Worm (Caenorhabditis elegans): ENCODE results near the gene gst-35.

gst-35 gene

ce11 chrII:15206234-15206633 is 21.0 kb upstream of the gst-35 start:
- TF ChIP-seq tra-4 (tag; optimal IDR thresholded peaks at IDR 0.05) (no peak), ets-7 (tag; optimal IDR thresholded peaks at IDR 0.05) (no peak), ceh-36 (tag; optimal IDR thresholded peaks at IDR 0.05) (no peak), ama-1 (optimal IDR thresholded peaks at IDR 0.05) (no peak), tbx-11 (GFP tag; IDR thresholded peaks at IDR 0.05) (no peak)

- TF ChIP-seq aly-1 (tag; optimal IDR thresholded peaks at IDR 0.05): no peak
- TF ChIP-seq hmbx-1 (tag; optimal IDR thresholded peaks at IDR 0.05): no peak
- TF ChIP-seq scrt-1 (GFP tag; IDR thresholded peaks at IDR 0.05): no peak
- TF ChIP-seq tbx-11 (GFP tag; IDR thresholded peaks at IDR 0.05): no peak
- no peak for TF ChIP-seq F13C5.2 (tag; optimal IDR thresholded peaks at IDR 0.05)
- no peak for TF ChIP-seq sea-1 (GFP tag; conservative IDR thresholded peaks at IDR 0.05)
- no peak for TF ChIP-seq tbx-37 (GFP tag; conservative IDR thresholded peaks at IDR 0.05)
- TF ChIP-seq flt-1 (GFP tag; IDR thresholded peaks at IDR 0.05): no peak
- no peak for TF ChIP-seq pes-1 (GFP tag; IDR thresholded peaks at IDR 0.05)
- no peak for TF ChIP-seq hmg-4 (GFP tag; optimal IDR thresholded peaks at IDR 0.05)
Measured at ce11 chrII:15205346-15205745, 20.2 kb upstream of the gst-35 start.

ce11 chrII:15204069-15204850 is 19.1 kb upstream of the gst-35 start:
- TF ChIP-seq F13C5.2 (tag; optimal IDR thresholded peaks at IDR 0.05): no peak
- no peak for TF ChIP-seq flt-1 (GFP tag; IDR thresholded peaks at IDR 0.05)
- no peak for TF ChIP-seq tbx-11 (GFP tag; IDR thresholded peaks at IDR 0.05)
- TF ChIP-seq ceh-13 (GFP tag; optimal IDR thresholded peaks at IDR 0.05): no peak
- TF ChIP-seq hmg-4 (GFP tag; optimal IDR thresholded peaks at IDR 0.05): no peak
- no peak for TF ChIP-seq aly-1 (tag; optimal IDR thresholded peaks at IDR 0.05)
- TF ChIP-seq ceh-36 (tag; optimal IDR thresholded peaks at IDR 0.05): peak; percentile 61

- TF ChIP-seq ceh-13 (GFP tag; optimal IDR thresholded peaks at IDR 0.05) (no peak), flt-1 (GFP tag; IDR thresholded peaks at IDR 0.05) (no peak), ceh-36 (tag; optimal IDR thresholded peaks at IDR 0.05) (no peak), ama-1 (optimal IDR thresholded peaks at IDR 0.05) (no peak), sea-1 (GFP tag; conservative IDR thresholded peaks at IDR 0.05) (no peak), aly-1 (tag; optimal IDR thresholded peaks at IDR 0.05) (no peak), pes-1 (GFP tag; IDR thresholded peaks at IDR 0.05) (no peak), tbx-37 (GFP tag; conservative IDR thresholded peaks at IDR 0.05) (no peak), B0310.2 (tag; optimal IDR thresholded peaks at IDR 0.05) (no peak), tbx-11 (GFP tag; IDR thresholded peaks at IDR 0.05) (no peak), F13C5.2 (tag; optimal IDR thresholded peaks at IDR 0.05) (no peak), scrt-1 (GFP tag; IDR thresholded peaks at IDR 0.05) (no peak), tra-4 (tag; optimal IDR thresholded peaks at IDR 0.05) (no peak), hnd-1 (tag; optimal IDR thresholded peaks at IDR 0.05) (no peak), hmbx-1 (tag; optimal IDR thresholded peaks at IDR 0.05) (no peak), hmg-4 (GFP tag; optimal IDR thresholded peaks at IDR 0.05) (no peak), ets-7 (tag; optimal IDR thresholded peaks at IDR 0.05) (no peak)
Measured at ce11 chrII:15203398-15204068, 18.3 kb upstream of the gst-35 start.

ce11 chrII:15197500-15197899 is 12.3 kb upstream of the gst-35 start:
- TF ChIP-seq scrt-1 (GFP tag; IDR thresholded peaks at IDR 0.05) (no peak), tbx-37 (GFP tag; conservative IDR thresholded peaks at IDR 0.05) (no peak), flt-1 (GFP tag; IDR thresholded peaks at IDR 0.05) (no peak), ets-7 (tag; optimal IDR thresholded peaks at IDR 0.05) (no peak), hnd-1 (tag; optimal IDR thresholded peaks at IDR 0.05) (no peak), sea-1 (GFP tag; conservative IDR thresholded peaks at IDR 0.05) (no peak), ama-1 (optimal IDR thresholded peaks at IDR 0.05) (no peak), tra-4 (tag; optimal IDR thresholded peaks at IDR 0.05) (no peak), B0310.2 (tag; optimal IDR thresholded peaks at IDR 0.05) (no peak), F13C5.2 (tag; optimal IDR thresholded peaks at IDR 0.05) (no peak), hmg-4 (GFP tag; optimal IDR thresholded peaks at IDR 0.05) (no peak), tbx-11 (GFP tag; IDR thresholded peaks at IDR 0.05) (no peak)

ce11 chrII:15196433-15196832 is 11.2 kb upstream of the gst-35 start, which contains the start of gene spsb-1:
spsb-1 (plus strand) TSS chrII:15196733.
- TF ChIP-seq ets-7 (tag; optimal IDR thresholded peaks at IDR 0.05): no peak
- no peak for TF ChIP-seq aly-1 (tag; optimal IDR thresholded peaks at IDR 0.05)
- no peak for TF ChIP-seq tbx-37 (GFP tag; conservative IDR thresholded peaks at IDR 0.05)
- no peak for TF ChIP-seq F13C5.2 (tag; optimal IDR thresholded peaks at IDR 0.05)
- no peak for TF ChIP-seq B0310.2 (tag; optimal IDR thresholded peaks at IDR 0.05)
- TF ChIP-seq hnd-1 (tag; optimal IDR thresholded peaks at IDR 0.05): no peak
- TF ChIP-seq flt-1 (GFP tag; IDR thresholded peaks at IDR 0.05): no peak
- no peak for TF ChIP-seq ama-1 (optimal IDR thresholded peaks at IDR 0.05)
- TF ChIP-seq scrt-1 (GFP tag; IDR thresholded peaks at IDR 0.05): no peak
- no peak for TF ChIP-seq tbx-11 (GFP tag; IDR thresholded peaks at IDR 0.05)
- TF ChIP-seq hmbx-1 (tag; optimal IDR thresholded peaks at IDR 0.05): no peak
- no peak for TF ChIP-seq tra-4 (tag; optimal IDR thresholded peaks at IDR 0.05)
- no peak for TF ChIP-seq sea-1 (GFP tag; conservative IDR thresholded peaks at IDR 0.05)
- no peak for TF ChIP-seq ceh-13 (GFP tag; optimal IDR thresholded peaks at IDR 0.05)
- no peak for TF ChIP-seq hmg-4 (GFP tag; optimal IDR thresholded peaks at IDR 0.05)
- no peak for TF ChIP-seq pes-1 (GFP tag; IDR thresholded peaks at IDR 0.05)
- no peak for TF ChIP-seq ceh-36 (tag; optimal IDR thresholded peaks at IDR 0.05)

ce11 chrII:15195346-15195745 is 10.2 kb upstream of the gst-35 start:
- TF ChIP-seq scrt-1 (GFP tag; IDR thresholded peaks at IDR 0.05): no peak
- no peak for TF ChIP-seq aly-1 (tag; optimal IDR thresholded peaks at IDR 0.05)
- no peak for TF ChIP-seq flt-1 (GFP tag; IDR thresholded peaks at IDR 0.05)
- no peak for TF ChIP-seq ceh-13 (GFP tag; optimal IDR thresholded peaks at IDR 0.05)
- no peak for TF ChIP-seq ets-7 (tag; optimal IDR thresholded peaks at IDR 0.05)
- TF ChIP-seq sea-1 (GFP tag; conservative IDR thresholded peaks at IDR 0.05): no peak
- no peak for TF ChIP-seq hnd-1 (tag; optimal IDR thresholded peaks at IDR 0.05)
- no peak for TF ChIP-seq ceh-36 (tag; optimal IDR thresholded peaks at IDR 0.05)
- no peak for TF ChIP-seq tbx-37 (GFP tag; conservative IDR thresholded peaks at IDR 0.05)

Measured in whole organism, early embryonic.